Fruit fly (Drosophila melanogaster): ENCODE measurements around the gene bif.

DNA sequence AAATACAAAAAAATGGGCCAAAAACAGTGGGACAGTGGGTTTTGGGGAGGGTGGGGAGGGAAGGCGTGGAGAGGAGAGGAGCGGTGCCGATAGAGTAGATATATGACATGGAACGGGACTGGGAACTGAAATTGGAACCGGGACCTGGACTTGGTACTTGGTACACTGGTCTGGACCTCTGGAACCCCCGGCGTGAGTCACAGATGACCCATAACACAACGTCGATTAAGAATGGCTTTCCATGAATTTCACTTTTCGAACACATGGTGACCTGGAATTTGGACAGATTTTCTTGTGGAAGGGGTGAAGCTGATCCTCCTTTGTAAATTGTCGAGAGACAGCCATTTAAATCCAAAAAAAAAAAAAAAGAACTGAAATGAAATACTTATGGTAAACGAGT lies 7.9 kb downstream of the bif start:
- no peak for TF ChIP-seq Fer2 (tag; optimal IDR thresholded peaks at IDR 0.05)
- TF ChIP-seq peb (GFP tag; IDR thresholded peaks at IDR 0.05) = no peak
- no peak for TF ChIP-seq CG10147 (GFP tag; optimal IDR thresholded peaks at IDR 0.05)
- TF ChIP-seq CG12391 (tag; optimal IDR thresholded peaks at IDR 0.05) = no peak
- TF ChIP-seq Fer1 (GFP tag; optimal IDR thresholded peaks at IDR 0.05) = no peak
- TF ChIP-seq stwl (tag; optimal IDR thresholded peaks at IDR 0.05) = no peak
- TF ChIP-seq CG15269 (tag; optimal IDR thresholded peaks at IDR 0.05) = no peak
- TF ChIP-seq dati (GFP tag; IDR thresholded peaks at IDR 0.05) = no peak
- no peak for TF ChIP-seq jigr1 (GFP tag; IDR thresholded peaks at IDR 0.05)
- no peak for TF ChIP-seq CG14965 (GFP tag; optimal IDR thresholded peaks at IDR 0.05; ENCODE audit: borderline replicate concordance)
- TF ChIP-seq ranshi (GFP tag; IDR thresholded peaks at IDR 0.05) = no peak
- no peak for TF ChIP-seq sim (GFP tag; IDR thresholded peaks at IDR 0.05)

Data from whole organism, embryonic.